Worm (Caenorhabditis elegans) whole organism, L4 larva: ENCODE results near the gene flp-15.
A peak's percentile ranks its signal among the peaks of the same experiment; 100 is the strongest.

Source experiments
- R02D3.7 ChIP-seq: fragments of 150-350 bp; sonication (generic microtip); optimal IDR thresholded peaks from 3 replicates; lab custom pipeline; 2014; ENCODE audit warnings: missing biosample characterization, missing genetic modification characterization
- Y48G9A.11 ChIP-seq: fragments of 200-800 bp; sonication (Bioruptor generic); IDR thresholded peaks from 2 replicates; pipeline ENCODE4 v1.3.6; 2022; ENCODE audit warnings: missing genetic modification reagents, missing genetic modification characterization, missing compliant biosample characterization
- Y75B8A.6 ChIP-seq: fragments of 200-800 bp; sonication (Bioruptor generic); IDR thresholded peaks from 2 replicates; pipeline ENCODE4 v1.3.6; 2022; ENCODE audit warnings: missing genetic modification reagents, missing genetic modification characterization, missing compliant biosample characterization
- ZK546.5 ChIP-seq, 2 experiments: sonication (generic microtip); optimal IDR thresholded peaks; 2 replicates each; lab custom pipeline; 2017; ENCODE audit warnings: missing biosample characterization in 2 of 2, missing genetic modification characterization in 2 of 2
- ama-1 ChIP-seq: fragments of 150-350 bp; optimal IDR thresholded peaks from 2 replicates; lab custom pipeline; 2014; ENCODE audit warnings: inconsistent platforms, mixed read lengths
- arid-1 ChIP-seq: fragments of 200-800 bp; sonication (Bioruptor generic); conservative IDR thresholded peaks from 2 replicates; pipeline ENCODE4 v1.3.6; 2022; ENCODE audit warnings: missing genetic modification reagents, missing genetic modification characterization, missing compliant biosample characterization
- attf-4 ChIP-seq: sonication (generic microtip); optimal IDR thresholded peaks from 3 replicates; lab custom pipeline; 2017; ENCODE audit warnings: missing biosample characterization, missing genetic modification characterization
- ceh-44 ChIP-seq: fragments of 200-800 bp; sonication (Bioruptor generic); IDR thresholded peaks from 2 replicates; pipeline ENCODE4 v1.3.6; 2022; ENCODE audit warnings: missing genetic modification reagents, missing genetic modification characterization, missing compliant biosample characterization
- ces-1 ChIP-seq: fragments of 150-350 bp; sonication (generic microtip); optimal IDR thresholded peaks from 4 replicates; lab custom pipeline; 2014; ENCODE audit warnings: missing biosample characterization, missing genetic modification reagents, missing genetic modification characterization
- daf-12 ChIP-seq: fragments of 150-350 bp; optimal IDR thresholded peaks from 2 replicates; lab custom pipeline; 2014; ENCODE audit warnings: missing biosample characterization, missing genetic modification reagents, missing genetic modification characterization
- daf-16 ChIP-seq, 3 experiments: sonication (generic microtip); optimal IDR thresholded peaks; 2 replicates each; lab custom pipeline; 2016 to 2017; ENCODE audit warnings: missing genetic modification characterization in 3 of 3, missing genetic modification reagents in 3 of 3, mild to moderate bottlenecking in 2 of 3, missing compliant biosample characterization in 2 of 3, missing biosample characterization in 1 of 3, moderate library complexity in 1 of 3
- daf-8 ChIP-seq: fragments of 200-800 bp; sonication (Bioruptor generic); IDR thresholded peaks from 2 replicates; pipeline ENCODE4 v1.3.6; 2022; ENCODE audit warnings: missing genetic modification characterization, missing compliant biosample characterization
- dmd-6 ChIP-seq: fragments of 200-800 bp; sonication (Bioruptor generic); IDR thresholded peaks from 2 replicates; pipeline ENCODE4 v1.3.6; 2022; ENCODE audit warnings: missing genetic modification reagents, missing genetic modification characterization, missing compliant biosample characterization
- dve-1 ChIP-seq: sonication (generic microtip); optimal IDR thresholded peaks from 2 replicates; lab custom pipeline; 2017; ENCODE audit warnings: antibody characterized with exemption, mild to moderate bottlenecking, missing genetic modification characterization, missing compliant biosample characterization; ENCODE audit not compliant: insufficient read depth
- fos-1 ChIP-seq: fragments of 150-350 bp; optimal IDR thresholded peaks from 2 replicates; lab custom pipeline; 2014; ENCODE audit warnings: missing biosample characterization, missing genetic modification characterization
- hlh-11 ChIP-seq: fragments of 200-800 bp; sonication (Bioruptor generic); optimal IDR thresholded peaks from 2 replicates; lab custom pipeline; 2018; ENCODE audit warnings: mild to moderate bottlenecking, missing genetic modification characterization, missing compliant biosample characterization
- hlh-30 ChIP-seq: sonication (generic microtip); optimal IDR thresholded peaks from 2 replicates; lab custom pipeline; 2017; ENCODE audit warnings: antibody characterized with exemption, mild to moderate bottlenecking, missing genetic modification characterization, missing compliant biosample characterization; ENCODE audit not compliant: insufficient read depth
- jun-1 ChIP-seq: fragments of 150-350 bp; optimal IDR thresholded peaks from 2 replicates; lab custom pipeline; 2014; ENCODE audit warnings: missing biosample characterization, missing genetic modification reagents, missing genetic modification characterization
- lim-7 ChIP-seq: fragments of 200-800 bp; sonication (Bioruptor generic); IDR thresholded peaks from 2 replicates; pipeline ENCODE4 v1.3.6; 2022; ENCODE audit warnings: missing genetic modification characterization, missing compliant biosample characterization
- lin-38 ChIP-seq: fragments of 200-800 bp; sonication (Bioruptor generic); IDR thresholded peaks from 2 replicates; pipeline ENCODE4 v1.3.6; 2022; ENCODE audit warnings: missing genetic modification reagents, missing genetic modification characterization, missing compliant biosample characterization
- lir-3 ChIP-seq: sonication (generic microtip); optimal IDR thresholded peaks from 2 replicates; lab custom pipeline; 2016; ENCODE audit warnings: mild to moderate bottlenecking, missing genetic modification characterization, missing compliant biosample characterization
- madf-5 ChIP-seq, 2 experiments: fragments of 200-800 bp; sonication (Bioruptor generic); IDR thresholded peaks; 2 replicates each; pipeline ENCODE4 v1.3.6; 2022; ENCODE audit warnings: missing compliant biosample characterization in 2 of 2, missing genetic modification characterization in 2 of 2
- mdt-29 ChIP-seq: fragments of 200-800 bp; sonication (Bioruptor generic); IDR thresholded peaks from 2 replicates; pipeline ENCODE4 v1.3.6; 2022; ENCODE audit warnings: missing genetic modification reagents, missing genetic modification characterization, missing compliant biosample characterization
- mes-2 ChIP-seq: sonication (generic microtip); optimal IDR thresholded peaks from 2 replicates; lab custom pipeline; 2016; ENCODE audit warnings: missing genotype, mild to moderate bottlenecking, missing genetic modification characterization, missing compliant biosample characterization; ENCODE audit not compliant: poor library complexity, severe bottlenecking
- mxl-2 ChIP-seq: fragments of 200-800 bp; sonication (Bioruptor generic); conservative IDR thresholded peaks from 2 replicates; pipeline ENCODE4 v1.3.6; 2022; ENCODE audit warnings: missing genetic modification reagents, missing genetic modification characterization, missing compliant biosample characterization
- mxl-3 ChIP-seq: fragments of 200-800 bp; sonication (Bioruptor generic); optimal IDR thresholded peaks from 2 replicates; lab custom pipeline; 2018; ENCODE audit warnings: mild to moderate bottlenecking, missing genetic modification characterization, missing compliant biosample characterization
- nhr-102 ChIP-seq: sonication (generic microtip); optimal IDR thresholded peaks from 2 replicates; lab custom pipeline; 2016; ENCODE audit warnings: mild to moderate bottlenecking, missing genetic modification characterization, moderate library complexity, missing compliant biosample characterization
- nhr-111 ChIP-seq: fragments of 200-800 bp; sonication (Bioruptor generic); optimal IDR thresholded peaks from 2 replicates; lab custom pipeline; 2018; ENCODE audit warnings: mild to moderate bottlenecking, missing genetic modification characterization, missing compliant biosample characterization
- nhr-237 ChIP-seq: sonication (generic microtip); optimal IDR thresholded peaks from 2 replicates; lab custom pipeline; 2017; ENCODE audit warnings: missing biosample characterization, missing genetic modification characterization
- nhr-28 ChIP-seq: fragments of 150-350 bp; optimal IDR thresholded peaks from 2 replicates; lab custom pipeline; 2014; ENCODE audit warnings: missing biosample characterization, missing genetic modification characterization
- nhr-6 ChIP-seq: fragments of 150-350 bp; optimal IDR thresholded peaks from 2 replicates; lab custom pipeline; 2014; ENCODE audit warnings: missing biosample characterization, missing genetic modification characterization
- nhr-76 ChIP-seq: fragments of 150-350 bp; optimal IDR thresholded peaks from 2 replicates; lab custom pipeline; 2014; ENCODE audit warnings: missing biosample characterization, missing genetic modification characterization
- nhr-77 ChIP-seq: fragments of 150-350 bp; optimal IDR thresholded peaks from 2 replicates; lab custom pipeline; 2014; ENCODE audit warnings: missing biosample characterization, missing genetic modification characterization
- php-3 ChIP-seq: fragments of 200-800 bp; sonication (Bioruptor generic); IDR thresholded peaks from 2 replicates; pipeline ENCODE4 v1.3.6; 2022; ENCODE audit warnings: missing genetic modification reagents, missing genetic modification characterization, missing compliant biosample characterization
- pqm-1 ChIP-seq: sonication (generic microtip); optimal IDR thresholded peaks from 2 replicates; lab custom pipeline; 2017; ENCODE audit warnings: missing biosample characterization, missing genetic modification characterization
- skn-1 ChIP-seq: fragments of 150-350 bp; optimal IDR thresholded peaks from 2 replicates; lab custom pipeline; 2014; ENCODE audit warnings: missing biosample characterization, missing genetic modification characterization
- unc-62 ChIP-seq, 3 experiments: fragments of 150-350 bp in 1 of 3; sonication (generic microtip); optimal IDR thresholded peaks in 2 of 3; peaks in 1 of 3; 1 replicate in 1 of 3; 2 replicates in 2 of 3; lab custom pipeline; 2014 to 2017; ENCODE audit warnings: missing biosample characterization in 3 of 3, missing genetic modification characterization in 3 of 3, missing genetic modification reagents in 3 of 3, missing genotype in 1 of 3
- zag-1 ChIP-seq: fragments of 150-350 bp; optimal IDR thresholded peaks from 2 replicates; lab custom pipeline; 2014; ENCODE audit warnings: missing biosample characterization, missing genetic modification characterization
- zfp-2 ChIP-seq: sonication (generic microtip); optimal IDR thresholded peaks from 2 replicates; lab custom pipeline; 2016; ENCODE audit warnings: mild to moderate bottlenecking, missing genetic modification characterization, missing compliant biosample characterization
- zfp-3 ChIP-seq: fragments of 200-800 bp; sonication (Bioruptor generic); conservative IDR thresholded peaks from 2 replicates; pipeline ENCODE4 v1.3.6; 2022; ENCODE audit warnings: missing genetic modification reagents, missing genetic modification characterization, missing compliant biosample characterization
- ztf-7 ChIP-seq: fragments of 150-350 bp; optimal IDR thresholded peaks from 2 replicates; lab custom pipeline; 2014; ENCODE audit warnings: missing biosample characterization, missing genetic modification characterization

flp-15 gene

DNA sequence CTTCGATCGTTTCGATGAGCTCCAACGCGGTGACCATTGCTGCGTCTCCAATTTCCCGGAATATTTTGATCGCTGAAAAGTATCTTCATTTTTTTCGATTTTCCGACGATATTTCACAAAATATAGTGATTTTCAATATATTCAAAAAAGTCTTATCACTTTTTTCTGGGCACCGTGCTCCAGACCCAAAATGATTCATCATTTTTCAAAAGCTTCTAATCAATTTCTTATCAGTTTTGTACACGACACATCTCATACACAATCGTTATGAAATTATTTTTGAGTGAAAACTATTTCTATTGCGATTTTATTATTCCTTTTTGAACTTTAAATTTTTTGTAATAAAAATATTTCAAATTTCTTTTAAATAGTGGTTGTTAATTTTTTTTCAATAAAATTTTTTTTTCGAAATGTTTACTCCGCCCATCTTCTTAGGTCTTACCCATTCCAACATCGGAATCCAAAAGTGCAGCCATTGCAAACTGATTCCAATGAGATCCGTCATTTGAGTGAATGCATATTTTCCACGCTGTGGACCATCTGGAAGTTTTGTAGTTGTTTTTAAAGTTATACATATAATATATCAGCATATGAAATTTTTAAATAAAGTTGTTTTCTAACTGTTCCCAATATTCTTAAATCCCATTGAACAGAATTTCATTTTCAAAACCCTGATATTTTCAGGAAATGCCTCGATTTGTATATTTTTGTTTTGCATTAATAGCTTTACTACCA is 11.3 kb upstream of the flp-15 start, which contains the start of gene sid-2 (continued):
- TF ChIP-seq madf-5 (GFP tag; IDR thresholded peaks at IDR 0.05; lab: Robert Waterston, UW) (no peak), Y75B8A.6 (no peak), nhr-76 (no peak), hlh-11 (no peak), php-3 (no peak), nhr-6 (tag; lab: Kevin White, UChicago) (no peak), ZK546.5 (tag; optimal IDR thresholded peaks at IDR 0.05; lab: Kevin White, UChicago) (no peak), nhr-77 (tag; lab: Kevin White, UChicago) (no peak), ztf-7 (tag; lab: Kevin White, UChicago) (no peak)
- TF ChIP-seq, all 104 proteins: peak for 5

DNA sequence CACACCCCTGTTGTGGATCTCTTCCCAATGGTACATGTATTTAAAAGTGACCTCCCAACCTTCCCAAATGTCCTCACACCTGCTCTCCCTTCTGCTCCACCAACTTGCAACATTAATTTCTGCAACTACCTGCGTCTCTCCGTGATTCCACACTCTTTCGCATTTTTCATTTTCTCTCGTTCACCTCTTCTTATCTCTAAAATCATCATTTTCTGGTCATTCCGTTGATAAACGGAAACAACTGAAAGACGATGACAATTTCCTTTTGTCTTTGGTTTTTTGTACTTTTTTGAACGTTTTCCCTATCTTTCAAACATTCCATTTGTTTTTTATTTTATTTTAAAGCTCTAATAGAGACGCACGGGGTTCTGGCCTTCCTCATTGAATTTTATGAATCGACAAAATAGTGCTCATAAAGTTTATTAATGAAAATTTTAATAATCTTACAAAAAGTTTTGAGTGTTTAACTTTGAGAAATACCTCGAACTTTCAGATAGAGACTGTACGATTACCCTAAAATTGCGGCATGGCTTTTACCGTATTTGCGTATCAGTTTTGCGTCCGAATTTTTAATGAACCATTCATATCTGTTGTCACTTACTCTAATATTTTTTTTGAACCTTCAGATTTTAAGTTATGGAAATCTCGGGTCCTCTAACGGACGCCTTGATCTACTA is 5.2 kb upstream of the flp-15 start, which contains the start of gene aqp-11:
aqp-11 (plus strand) TSS at position 627 of the 677 bp plus-strand sequence.
- TF ChIP-seq pqm-1 (tag; lab: Kevin White, UChicago) (peak; percentile 52), mxl-3 (GFP tag; lab: Kevin White, UChicago) (peak; percentile 37), attf-4 (no peak), lin-38 (GFP tag; lab: Robert Waterston, UW) (no peak), unc-62 (GFP tag; optimal IDR thresholded peaks at IDR 0.05 in 1 of 2; lab: Kevin White, UChicago) (no peak), unc-62 (tag; optimal IDR thresholded peaks at IDR 0.05; lab: Kevin White, UChicago) (no peak), daf-16 (GFP tag; optimal IDR thresholded peaks at IDR 0.05; lab: Kevin White, UChicago) (no peak), daf-16 (tag; optimal IDR thresholded peaks at IDR 0.05; lab: Kevin White, UChicago) (peak; percentile 47), nhr-102 (tag; lab: Kevin White, UChicago) (no peak), lir-3 (tag; lab: Kevin White, UChicago) (no peak), zfp-3 (GFP tag; lab: Robert Waterston, UW) (no peak), daf-12 (tag; lab: Kevin White, UChicago) (no peak), nhr-77 (tag; lab: Kevin White, UChicago) (no peak), mdt-29 (GFP tag; lab: Robert Waterston, UW) (no peak), nhr-111 (GFP tag; lab: Kevin White, UChicago) (no peak), fos-1 (tag; lab: Kevin White, UChicago) (no peak), jun-1 (tag; lab: Kevin White, UChicago) (no peak), nhr-237 (tag; lab: Kevin White, UChicago) (no peak), arid-1 (GFP tag; lab: Robert Waterston, UW) (no peak), ceh-44 (GFP tag; lab: Robert Waterston, UW) (no peak), mes-2 (tag; lab: Kevin White, UChicago) (no peak), zag-1 (tag; lab: Kevin White, UChicago) (no peak), lim-7 (no peak), ztf-7 (tag; lab: Kevin White, UChicago) (no peak), dve-1 (tag; lab: Kevin White, UChicago) (peak; percentile 51), R02D3.7 (no peak), nhr-28 (tag; lab: Kevin White, UChicago) (peak; percentile 41), ces-1 (GFP tag; lab: Kevin White, UChicago) (no peak), Y48G9A.11 (no peak), mxl-2 (GFP tag; lab: Robert Waterston, UW) (no peak), php-3 (0 out of 2 replicates have a peak, but pooled peaks have one; percentile 47), skn-1 (tag; lab: Kevin White, UChicago) (no peak), dmd-6 (GFP tag; lab: Robert Waterston, UW) (peak; percentile 48; the same call in 1 of the 2 replicates), ama-1 (lab: Kevin White, UChicago) (no peak), hlh-30 (tag; lab: Kevin White, UChicago) (peak; percentile 5), zfp-2 (no peak), daf-8 (GFP tag; lab: Robert Waterston, UW) (no peak)
